Fruit fly (Drosophila melanogaster): Measurements from ENCODE around the gene CG9331.

Gene CG9331

DNA sequence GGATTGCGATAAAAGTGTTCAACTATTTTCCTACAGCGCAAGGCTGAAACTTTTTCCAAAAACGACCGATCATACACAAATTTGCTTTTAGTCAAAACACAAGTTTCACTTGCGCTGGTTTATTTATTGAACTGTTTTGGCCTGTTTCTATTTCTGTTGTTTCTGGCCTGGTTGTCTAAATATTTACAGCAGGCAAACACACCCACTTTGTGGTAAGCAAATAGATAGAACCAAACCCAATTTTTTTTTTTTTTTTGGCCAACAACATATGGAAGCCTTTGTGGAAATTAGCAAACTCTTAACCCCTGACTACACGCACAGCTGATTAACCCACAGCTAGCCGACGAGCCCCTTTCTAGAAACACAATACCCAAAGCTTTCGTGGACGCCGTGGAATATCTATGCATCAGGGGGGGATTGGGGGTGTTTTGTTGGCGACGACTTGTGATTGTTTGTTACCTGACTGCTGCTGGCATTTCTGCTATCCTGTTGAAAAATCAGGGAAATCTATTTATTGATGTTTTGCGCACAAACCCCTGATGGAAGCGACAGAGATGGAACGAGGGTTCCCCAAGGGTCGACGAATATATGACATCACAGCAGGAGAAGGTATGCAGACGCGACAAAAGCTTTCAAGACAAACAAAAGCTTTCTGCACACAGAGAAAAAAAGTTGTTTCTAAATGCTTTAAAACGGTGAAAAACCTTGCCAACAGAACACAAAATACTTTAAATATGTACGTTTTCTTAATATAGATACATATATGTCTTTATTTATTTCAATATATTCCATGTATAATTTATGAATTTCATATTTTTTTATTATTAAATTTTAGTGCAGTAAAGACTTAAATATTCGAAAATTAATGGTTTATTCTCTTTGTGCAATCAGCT, 14.8 kb upstream of the CG9331 start (continued):
- TF ChIP-seq CrebB (tag; optimal IDR thresholded peaks at IDR 0.05) (no peak), vvl (GFP tag; IDR thresholded peaks at IDR 0.05) (peak; percentile 75), CG17361 (GFP tag; IDR thresholded peaks at IDR 0.05) (peak; percentile 44; the same call in 2 of the 3 replicates), CG9817 (tag; optimal IDR thresholded peaks at IDR 0.05) (peak; percentile 47), CG32767 (GFP tag; IDR thresholded peaks at IDR 0.05) (0 out of 2 replicates have a peak, but pooled peaks have one; percentile 33), croc (GFP tag; conservative IDR thresholded peaks at IDR 0.05) (0 out of 3 replicates have a peak, but pooled peaks have one; percentile 16), CG4707 (GFP tag; optimal IDR thresholded peaks at IDR 0.05) (peak; percentile 41), CG12659 (GFP tag; optimal IDR thresholded peaks at IDR 0.05) (peak; percentile 32), CG15514 (GFP tag; optimal IDR thresholded peaks at IDR 0.05) (peak; percentile 66), jing (GFP tag; optimal IDR thresholded peaks at IDR 0.05) (no peak), H15 (GFP tag; IDR thresholded peaks at IDR 0.05) (0 out of 3 replicates have a peak, but pooled peaks have one; percentile 32), repo (GFP tag; optimal IDR thresholded peaks at IDR 0.05) (no peak), bab2 (GFP tag; optimal IDR thresholded peaks at IDR 0.05) (peak; percentile 2), CG18599 (GFP tag; optimal IDR thresholded peaks at IDR 0.05) (peak; percentile 82), Fer1 (GFP tag; optimal IDR thresholded peaks at IDR 0.05) (peak; percentile 74), CG12155 (GFP tag; optimal IDR thresholded peaks at IDR 0.05) (peak; percentile 18), Dbx (GFP tag; IDR thresholded peaks at IDR 0.05) (peak; percentile 34; the same call in 1 of the 3 replicates), NK7.1 (GFP tag; optimal IDR thresholded peaks at IDR 0.05) (peak; percentile 30), CG10321 (GFP tag; IDR thresholded peaks at IDR 0.05) (0 out of 2 replicates have a peak, but pooled peaks have one; percentile 3), chm (GFP tag; IDR thresholded peaks at IDR 0.05) (no peak), CG18476 (GFP tag; optimal IDR thresholded peaks at IDR 0.05) (peak; percentile 6), CG8281 (tag; optimal IDR thresholded peaks at IDR 0.05) (no peak), unpg (GFP tag; optimal IDR thresholded peaks at IDR 0.05) (peak; percentile 53), Vsx1 (GFP tag; optimal IDR thresholded peaks at IDR 0.05) (peak; percentile 54), ranshi (GFP tag; IDR thresholded peaks at IDR 0.05) (peak; percentile 26; the same call in 1 of the 2 replicates), CG34376 (GFP tag; optimal IDR thresholded peaks at IDR 0.05) (peak; percentile 14), CG2875 (GFP tag; optimal IDR thresholded peaks at IDR 0.05) (peak; percentile 17), grn (GFP tag; optimal IDR thresholded peaks at IDR 0.05) (no peak), Hey (tag; optimal IDR thresholded peaks at IDR 0.05) (peak; percentile 25), Fer2 (tag; optimal IDR thresholded peaks at IDR 0.05) (peak; percentile 53), br (optimal IDR thresholded peaks at IDR 0.05) (no peak), CG31224 (GFP tag; IDR thresholded peaks at IDR 0.05) (peak; percentile 98), sd (tag; optimal IDR thresholded peaks at IDR 0.05) (peak; percentile 25), Opbp (GFP tag; IDR thresholded peaks at IDR 0.05; ENCODE audit: partially characterized antibody) (no peak), gsb (GFP tag; IDR thresholded peaks at IDR 0.05) (peak; percentile 22; the same call in 1 of the 2 replicates), HLH3B (GFP tag; IDR thresholded peaks at IDR 0.05) (peak; percentile 33; the same call in 1 of the 2 replicates), CG15601 (tag; optimal IDR thresholded peaks at IDR 0.05) (peak; percentile 49), dysf (GFP tag; IDR thresholded peaks at IDR 0.05) (peak; percentile 74), slou (GFP tag; optimal IDR thresholded peaks at IDR 0.05) (no peak), CoRest (tag; optimal IDR thresholded peaks at IDR 0.05) (peak; percentile 55), slbo (GFP tag; IDR thresholded peaks at IDR 0.05) (peak; percentile 63), emc (GFP tag; optimal IDR thresholded peaks at IDR 0.05) (peak; percentile 15), abd-A (tag; optimal IDR thresholded peaks at IDR 0.05) (peak; percentile 90), zf30C (GFP tag; optimal IDR thresholded peaks at IDR 0.05) (peak; percentile 68), gsb-n (tag; optimal IDR thresholded peaks at IDR 0.05) (no peak), sens (GFP tag) (peak; percentile 54), salm (tag; optimal IDR thresholded peaks at IDR 0.05) (peak; percentile 13), CG31441 (GFP tag; IDR thresholded peaks at IDR 0.05) (peak; percentile 53)

Measured in whole organism, embryonic.